Worm (Caenorhabditis elegans): ENCODE results near the gene tomm-7.

ce11 chrIII:7823285-7823684 lies 36.1 kb upstream of the tomm-7 start:
- TF ChIP-seq lsy-2 (tag; optimal IDR thresholded peaks at IDR 0.05) (no peak), ceh-43 (GFP tag; optimal IDR thresholded peaks at IDR 0.05) (no peak), pha-4 (tag; optimal IDR thresholded peaks at IDR 0.05) (no peak), ham-2 (GFP tag; optimal IDR thresholded peaks at IDR 0.05) (no peak), elt-1 (tag; optimal IDR thresholded peaks at IDR 0.05; ENCODE audit: borderline replicate concordance, insufficient read depth) (no peak), nhr-2 (tag; optimal IDR thresholded peaks at IDR 0.05) (no peak), M03D4.4 (tag; optimal IDR thresholded peaks at IDR 0.05) (no peak), lin-32 (GFP tag; optimal IDR thresholded peaks at IDR 0.05) (no peak), nhr-12 (tag; optimal IDR thresholded peaks at IDR 0.05) (no peak), snpc-4 (tag; optimal IDR thresholded peaks at IDR 0.05) (no peak), nhr-28 (tag; optimal IDR thresholded peaks at IDR 0.05) (no peak), zip-8 (tag; optimal IDR thresholded peaks at IDR 0.05) (no peak), hlh-1 (tag; optimal IDR thresholded peaks at IDR 0.05) (no peak), mep-1 (tag; optimal IDR thresholded peaks at IDR 0.05) (no peak)

Data from whole organism, mixed stage, embryonic.